Fruit fly (Drosophila melanogaster): ENCODE results near the gene msd5.

Gene msd5

DNA sequence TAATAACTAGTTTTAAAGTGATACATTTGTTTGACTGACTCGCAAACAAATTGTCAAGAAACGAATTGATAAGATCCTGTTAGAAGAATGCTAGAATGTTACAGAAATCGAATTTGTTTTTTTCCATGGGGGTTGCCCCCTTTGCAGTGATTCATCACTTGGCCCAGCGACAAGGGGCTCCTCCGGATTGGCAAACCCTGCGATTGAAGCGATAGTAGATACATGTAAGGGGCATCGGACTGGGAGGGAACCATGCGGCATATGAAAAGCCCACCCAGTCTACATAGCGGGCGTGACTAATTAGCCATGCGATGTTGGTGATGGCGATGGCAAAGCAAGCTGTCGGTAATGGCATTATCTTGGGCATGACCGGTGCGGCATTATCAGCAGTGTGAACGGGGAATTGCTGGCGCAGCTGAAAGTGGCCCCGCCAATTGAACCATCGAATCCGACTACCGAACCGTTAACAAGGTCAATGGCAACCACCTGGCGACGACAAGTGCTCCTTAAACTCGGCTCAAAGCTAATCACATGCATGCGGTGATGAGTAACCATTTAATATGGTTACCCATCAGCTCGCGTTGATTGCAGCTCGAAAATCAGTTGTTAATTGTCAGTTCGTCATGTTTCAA lies 14.1 kb upstream of the msd5 start (continued):
- TF ChIP-seq Doc3 (GFP tag; IDR thresholded peaks at IDR 0.05; ENCODE audit: partially characterized antibody), result 0 out of 3 replicates have a peak, but pooled peaks have one; percentile 15
- TF ChIP-seq CG7372 (GFP tag; IDR thresholded peaks at IDR 0.05), result no peak
- TF ChIP-seq CG10267 (tag; optimal IDR thresholded peaks at IDR 0.05), result no peak
- no peak for TF ChIP-seq sqz (GFP tag; optimal IDR thresholded peaks at IDR 0.05)
- TF ChIP-seq Deaf1 (tag; optimal IDR thresholded peaks at IDR 0.05), result no peak
- TF ChIP-seq Ada2b (GFP tag; IDR thresholded peaks at IDR 0.05), result no peak
- TF ChIP-seq Med (GFP tag), result peak; percentile 70
- no peak for TF ChIP-seq Lhr (GFP tag; optimal IDR thresholded peaks at IDR 0.05)
- TF ChIP-seq vfl (GFP tag; optimal IDR thresholded peaks at IDR 0.05), result no peak
- TF ChIP-seq corto (GFP tag; optimal IDR thresholded peaks at IDR 0.05), result no peak
- no peak for TF ChIP-seq Jarid2 (GFP tag; optimal IDR thresholded peaks at IDR 0.05)
- peak; percentile 44 for TF ChIP-seq CG10543 (GFP tag; optimal IDR thresholded peaks at IDR 0.05)
- no peak for TF ChIP-seq H2.0 (GFP tag; IDR thresholded peaks at IDR 0.05)
- TF ChIP-seq nerfin-1 (tag; optimal IDR thresholded peaks at IDR 0.05), result no peak
- TF ChIP-seq unpg (GFP tag; optimal IDR thresholded peaks at IDR 0.05), result no peak
- no peak for TF ChIP-seq CG4820 (GFP tag; optimal IDR thresholded peaks at IDR 0.05)
- no peak for TF ChIP-seq CG15696 (tag; optimal IDR thresholded peaks at IDR 0.05)
- no peak for TF ChIP-seq Ravus (GFP tag; IDR thresholded peaks at IDR 0.05)
- TF ChIP-seq amos (GFP tag; IDR thresholded peaks at IDR 0.05; ENCODE audit: partially characterized antibody), result peak; percentile 9; the same call in 1 of the 2 replicates
- TF ChIP-seq CG17568 (GFP tag; optimal IDR thresholded peaks at IDR 0.05), result no peak
- no peak for TF ChIP-seq CG12299 (tag; optimal IDR thresholded peaks at IDR 0.05)
- no peak for TF ChIP-seq croc (GFP tag; conservative IDR thresholded peaks at IDR 0.05)
- TF ChIP-seq MESR4 (GFP tag; optimal IDR thresholded peaks at IDR 0.05), result no peak
- no peak for TF ChIP-seq ro (GFP tag; IDR thresholded peaks at IDR 0.05)
- no peak for TF ChIP-seq TFAM (GFP tag; optimal IDR thresholded peaks at IDR 0.05)
- no peak for TF ChIP-seq hth (optimal IDR thresholded peaks at IDR 0.05)
- TF ChIP-seq gsb (GFP tag; IDR thresholded peaks at IDR 0.05), result no peak
- TF ChIP-seq CG1603 (tag; optimal IDR thresholded peaks at IDR 0.05), result no peak
- TF ChIP-seq CG7745 (tag; optimal IDR thresholded peaks at IDR 0.05), result no peak
- no peak for TF ChIP-seq tx (GFP tag; optimal IDR thresholded peaks at IDR 0.05)
- TF ChIP-seq D19A (tag; optimal IDR thresholded peaks at IDR 0.05), result no peak
- no peak for TF ChIP-seq CG33213 (GFP tag; optimal IDR thresholded peaks at IDR 0.05)
- TF ChIP-seq mld (GFP tag; IDR thresholded peaks at IDR 0.05; ENCODE audit: partially characterized antibody), result no peak
- TF ChIP-seq seq (GFP tag; IDR thresholded peaks at IDR 0.05), result no peak
- no peak for TF ChIP-seq insv (GFP tag; optimal IDR thresholded peaks at IDR 0.05)
- no peak for TF ChIP-seq CG9727 (GFP tag; optimal IDR thresholded peaks at IDR 0.05)
- TF ChIP-seq exex (tag; optimal IDR thresholded peaks at IDR 0.05), result peak; percentile 42
- no peak for TF ChIP-seq CG31365 (tag; optimal IDR thresholded peaks at IDR 0.05)
- peak; percentile 17; the same call in 1 of the 2 replicates for TF ChIP-seq Scr (GFP tag; IDR thresholded peaks at IDR 0.05; ENCODE audit: partially characterized antibody)
- TF ChIP-seq tup (GFP tag; optimal IDR thresholded peaks at IDR 0.05), result no peak
- no peak for TF ChIP-seq sens (GFP tag)
- TF ChIP-seq HHEX (GFP tag; optimal IDR thresholded peaks at IDR 0.05), result no peak
- no peak for TF ChIP-seq Tbp (GFP tag; optimal IDR thresholded peaks at IDR 0.05)
- TF ChIP-seq trh (GFP tag; optimal IDR thresholded peaks at IDR 0.05), result no peak
- TF ChIP-seq sug (tag; optimal IDR thresholded peaks at IDR 0.05), result peak; percentile 51
- TF ChIP-seq CG11504 (tag; optimal IDR thresholded peaks at IDR 0.05), result no peak
- TF ChIP-seq pb (GFP tag; optimal IDR thresholded peaks at IDR 0.05), result no peak
- TF ChIP-seq Ets65A (GFP tag), result peak; percentile 76
- no peak for TF ChIP-seq cato (GFP tag; optimal IDR thresholded peaks at IDR 0.05; ENCODE audit: borderline replicate concordance)
- no peak for TF ChIP-seq ham (GFP tag; IDR thresholded peaks at IDR 0.05)

All from whole organism, embryonic.